Worm (Caenorhabditis elegans) whole organism, late embryonic: ENCODE data around the gene C39E9.8.

Source experiments
- C08G9.2 ChIP-seq: sonication (generic microtip); optimal IDR thresholded peaks from 2 replicates; lab custom pipeline; 2016; ENCODE audit warnings: mild to moderate bottlenecking, missing genetic modification characterization, moderate library complexity, missing compliant biosample characterization
- F13H6.1 ChIP-seq: sonication (generic microtip); optimal IDR thresholded peaks from 2 replicates; lab custom pipeline; 2016; ENCODE audit warnings: missing genetic modification characterization, missing compliant biosample characterization
- Y22D7AL.16 ChIP-seq: sonication (generic microtip); optimal IDR thresholded peaks from 2 replicates; lab custom pipeline; 2016; ENCODE audit warnings: missing genetic modification characterization, missing compliant biosample characterization
- ahr-1 ChIP-seq: sonication (generic microtip); optimal IDR thresholded peaks from 2 replicates; lab custom pipeline; 2016; ENCODE audit warnings: missing genetic modification characterization, missing compliant biosample characterization
- ceh-18 ChIP-seq: sonication (generic microtip); optimal IDR thresholded peaks from 2 replicates; lab custom pipeline; 2016; ENCODE audit warnings: missing genetic modification characterization, missing compliant biosample characterization
- ceh-24 ChIP-seq: sonication (generic microtip); optimal IDR thresholded peaks from 2 replicates; lab custom pipeline; 2016; ENCODE audit warnings: mild to moderate bottlenecking, missing genetic modification characterization, missing compliant biosample characterization
- ceh-31 ChIP-seq: sonication (generic microtip); optimal IDR thresholded peaks from 2 replicates; lab custom pipeline; 2016; ENCODE audit warnings: missing genetic modification characterization, missing compliant biosample characterization
- dmd-4 ChIP-seq: sonication (generic microtip); optimal IDR thresholded peaks from 2 replicates; lab custom pipeline; 2016; ENCODE audit warnings: borderline replicate concordance, missing genetic modification characterization, missing compliant biosample characterization
- dve-1 ChIP-seq: sonication (generic microtip); optimal IDR thresholded peaks from 2 replicates; lab custom pipeline; 2017; ENCODE audit warnings: antibody characterized with exemption, mild to moderate bottlenecking, missing genetic modification characterization, missing compliant biosample characterization
- elt-4 ChIP-seq: sonication (generic microtip); optimal IDR thresholded peaks from 2 replicates; lab custom pipeline; 2016; ENCODE audit warnings: missing genetic modification characterization, missing compliant biosample characterization
- eyg-1 ChIP-seq: sonication (generic microtip); optimal IDR thresholded peaks from 2 replicates; lab custom pipeline; 2016; ENCODE audit warnings: missing genotype, missing genetic modification characterization, missing compliant biosample characterization
- fkh-10 ChIP-seq: fragments of 150-350 bp; optimal IDR thresholded peaks from 2 replicates; lab custom pipeline; 2014; ENCODE audit warnings: missing biosample characterization, missing genetic modification reagents, missing genetic modification characterization
- fkh-6 ChIP-seq: sonication (generic microtip); optimal IDR thresholded peaks from 2 replicates; lab custom pipeline; 2016; ENCODE audit warnings: missing genetic modification characterization, missing compliant biosample characterization
- gmeb-2 ChIP-seq: sonication (generic microtip); optimal IDR thresholded peaks from 2 replicates; lab custom pipeline; 2016; ENCODE audit warnings: missing genetic modification characterization, inconsistent platforms, missing compliant biosample characterization
- hlh-13 ChIP-seq: fragments of 200-800 bp; sonication (Bioruptor generic); optimal IDR thresholded peaks from 2 replicates; lab custom pipeline; 2018; ENCODE audit warnings: mild to moderate bottlenecking, missing genetic modification characterization, missing compliant biosample characterization
- hlh-15 ChIP-seq: sonication (generic microtip); optimal IDR thresholded peaks from 2 replicates; lab custom pipeline; 2016; ENCODE audit warnings: missing genetic modification characterization, missing compliant biosample characterization
- hlh-30 ChIP-seq: sonication (generic microtip); optimal IDR thresholded peaks from 2 replicates; lab custom pipeline; 2017; ENCODE audit warnings: antibody characterized with exemption, missing genetic modification characterization, missing compliant biosample characterization; ENCODE audit not compliant: insufficient read depth
- lin-11 ChIP-seq: fragments of 200-800 bp; sonication (Bioruptor generic); optimal IDR thresholded peaks from 2 replicates; lab custom pipeline; 2018; ENCODE audit warnings: mild to moderate bottlenecking, missing genetic modification characterization, missing compliant biosample characterization
- mec-3 ChIP-seq: sonication (generic microtip); optimal IDR thresholded peaks from 2 replicates; lab custom pipeline; 2016; ENCODE audit warnings: borderline replicate concordance, missing genetic modification characterization, missing compliant biosample characterization
- nfya-1 ChIP-seq: sonication (generic microtip); optimal IDR thresholded peaks from 2 replicates; lab custom pipeline; 2017; ENCODE audit warnings: missing genetic modification characterization, mild to moderate bottlenecking, missing compliant biosample characterization, antibody characterized with exemption, moderate library complexity
- nhr-232 ChIP-seq: sonication (generic microtip); optimal IDR thresholded peaks from 2 replicates; lab custom pipeline; 2016; ENCODE audit warnings: missing genetic modification characterization, missing compliant biosample characterization
- npax-4 ChIP-seq: sonication (generic microtip); optimal IDR thresholded peaks from 2 replicates; lab custom pipeline; 2016; ENCODE audit warnings: missing genetic modification characterization, missing compliant biosample characterization
- odd-2 ChIP-seq: sonication (generic microtip); optimal IDR thresholded peaks from 2 replicates; lab custom pipeline; 2017; ENCODE audit warnings: antibody characterized with exemption, mild to moderate bottlenecking, missing genetic modification characterization, missing compliant biosample characterization
- pat-9 ChIP-seq: fragments of 200-800 bp; sonication (Bioruptor generic); optimal IDR thresholded peaks from 2 replicates; lab custom pipeline; 2018; ENCODE audit warnings: mild to moderate bottlenecking, missing genetic modification characterization, moderate library complexity, missing compliant biosample characterization
- pha-2 ChIP-seq: sonication (generic microtip); optimal IDR thresholded peaks from 2 replicates; lab custom pipeline; 2017; ENCODE audit warnings: mild to moderate bottlenecking, missing genetic modification characterization, missing compliant biosample characterization
- pha-4 ChIP-seq: fragments of 150-350 bp; optimal IDR thresholded peaks from 2 replicates; lab custom pipeline; 2018; ENCODE audit warnings: missing biosample characterization, missing genetic modification reagents, missing genetic modification characterization
- pros-1 ChIP-seq: fragments of 150-350 bp; optimal IDR thresholded peaks from 2 replicates; lab custom pipeline; 2014; ENCODE audit warnings: missing biosample characterization, missing genetic modification reagents, missing genetic modification characterization
- sdc-2 ChIP-seq: sonication (generic microtip); optimal IDR thresholded peaks from 2 replicates; lab custom pipeline; 2016; ENCODE audit warnings: missing genotype, missing genetic modification characterization, missing compliant biosample characterization
- sox-4 ChIP-seq: sonication (generic microtip); optimal IDR thresholded peaks from 2 replicates; lab custom pipeline; 2017; ENCODE audit warnings: mild to moderate bottlenecking, missing genetic modification characterization, inconsistent platforms, missing compliant biosample characterization
- syd-9 ChIP-seq: sonication (generic microtip); optimal IDR thresholded peaks from 2 replicates; lab custom pipeline; 2016; ENCODE audit warnings: mild to moderate bottlenecking, missing genetic modification characterization, moderate library complexity, missing compliant biosample characterization
- tbx-2 ChIP-seq: sonication (generic microtip); optimal IDR thresholded peaks from 2 replicates; lab custom pipeline; 2016; ENCODE audit warnings: missing genetic modification characterization, missing compliant biosample characterization
- tbx-7 ChIP-seq: sonication (generic microtip); optimal IDR thresholded peaks from 2 replicates; lab custom pipeline; 2016; ENCODE audit warnings: missing genotype, missing genetic modification characterization, missing compliant biosample characterization
- ttx-3 ChIP-seq: sonication (generic microtip); optimal IDR thresholded peaks from 2 replicates; lab custom pipeline; 2016; ENCODE audit warnings: missing genetic modification reagents, missing genetic modification characterization, missing compliant biosample characterization
- unc-3 ChIP-seq, 2 experiments: fragments of 200-800 bp in 1 of 2; sonication (Bioruptor generic) in 1 of 2; sonication (generic microtip) in 1 of 2; conservative IDR thresholded peaks in 1 of 2; optimal IDR thresholded peaks in 1 of 2; 2 replicates each; pipeline versions ENCODE4 v1.3.6 to Lab custom; 2016 to 2022; ENCODE audit warnings: missing compliant biosample characterization in 2 of 2, missing genetic modification characterization in 2 of 2, missing genetic modification reagents in 1 of 2
- unc-55 ChIP-seq: sonication (generic microtip); optimal IDR thresholded peaks from 2 replicates; lab custom pipeline; 2017; ENCODE audit warnings: missing biosample characterization, missing genetic modification reagents, missing genetic modification characterization
- unc-86 ChIP-seq: sonication (generic microtip); optimal IDR thresholded peaks from 2 replicates; lab custom pipeline; 2016; ENCODE audit warnings: missing genetic modification characterization, missing compliant biosample characterization

C39E9.8 gene

DNA sequence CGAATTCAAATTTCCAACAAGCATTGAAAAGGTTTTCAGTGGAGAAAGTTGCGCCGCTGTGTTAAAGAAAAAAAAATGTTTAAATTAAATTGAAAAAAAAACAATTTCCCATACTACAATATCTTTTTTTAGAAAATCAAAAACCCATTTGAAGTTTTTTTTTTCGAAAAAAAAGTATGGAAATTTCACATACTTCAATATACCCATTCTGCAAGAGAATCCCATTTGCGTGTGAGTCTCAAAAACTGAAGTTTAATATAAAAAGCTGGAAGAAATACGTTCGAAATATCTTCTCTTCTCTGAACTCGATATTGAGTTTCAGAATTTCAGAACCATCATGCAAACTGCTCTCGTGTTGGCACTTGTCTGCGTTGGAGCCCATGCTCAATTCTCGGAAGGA, 9.1 kb upstream of the C39E9.8 start, which contains the start of gene scl-7:
Gene scl-7, plus strand, starts transcription at position 301 of the 400 bp plus-strand sequence.
- no peak for TF ChIP-seq sox-4

DNA sequence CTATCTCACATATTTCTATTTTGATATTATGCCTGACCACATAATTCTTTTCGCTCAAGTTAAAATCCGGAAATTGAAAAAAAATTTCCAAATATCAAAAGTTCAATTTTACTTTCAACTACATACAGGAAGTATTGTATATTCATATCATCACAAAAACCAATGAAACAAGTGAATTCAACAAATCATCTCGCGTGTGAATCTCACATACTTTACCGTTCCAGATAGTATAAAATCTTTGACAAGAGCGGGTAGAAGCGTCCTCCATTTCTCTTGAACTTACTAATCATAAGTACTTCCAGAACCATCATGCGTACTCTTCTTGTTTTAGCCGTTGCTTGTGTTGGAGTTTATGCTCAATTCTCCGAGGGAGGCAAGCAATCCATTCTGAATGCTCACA, 7.8 kb upstream of the C39E9.8 start, which contains the start of gene scl-8:
Gene scl-8, plus strand, starts transcription at position 301 of the 400 bp plus-strand sequence.
- TF ChIP-seq hlh-30 (no peak), nfya-1 (tag; lab: Kevin White, UChicago) (no peak), npax-4 (tag; lab: Kevin White, UChicago) (no peak), sdc-2 (no peak), ahr-1 (tag; lab: Kevin White, UChicago) (no peak), elt-4 (tag; lab: Kevin White, UChicago) (no peak), gmeb-2 (tag; lab: Kevin White, UChicago) (no peak), odd-2 (tag; lab: Kevin White, UChicago) (no peak), ceh-18 (tag; lab: Kevin White, UChicago) (no peak), hlh-15 (tag; lab: Kevin White, UChicago) (no peak), dmd-4 (tag; lab: Kevin White, UChicago) (no peak), unc-55 (GFP tag; lab: Kevin White, UChicago) (no peak), dve-1 (tag; lab: Kevin White, UChicago) (no peak), hlh-13 (no peak), ceh-24 (tag; lab: Kevin White, UChicago) (no peak), nhr-232 (tag; lab: Kevin White, UChicago) (no peak), Y22D7AL.16 (no peak), fkh-10 (GFP tag; lab: Kevin White, UChicago) (no peak)
- TF ChIP-seq, all 69 proteins: peak for 0

DNA sequence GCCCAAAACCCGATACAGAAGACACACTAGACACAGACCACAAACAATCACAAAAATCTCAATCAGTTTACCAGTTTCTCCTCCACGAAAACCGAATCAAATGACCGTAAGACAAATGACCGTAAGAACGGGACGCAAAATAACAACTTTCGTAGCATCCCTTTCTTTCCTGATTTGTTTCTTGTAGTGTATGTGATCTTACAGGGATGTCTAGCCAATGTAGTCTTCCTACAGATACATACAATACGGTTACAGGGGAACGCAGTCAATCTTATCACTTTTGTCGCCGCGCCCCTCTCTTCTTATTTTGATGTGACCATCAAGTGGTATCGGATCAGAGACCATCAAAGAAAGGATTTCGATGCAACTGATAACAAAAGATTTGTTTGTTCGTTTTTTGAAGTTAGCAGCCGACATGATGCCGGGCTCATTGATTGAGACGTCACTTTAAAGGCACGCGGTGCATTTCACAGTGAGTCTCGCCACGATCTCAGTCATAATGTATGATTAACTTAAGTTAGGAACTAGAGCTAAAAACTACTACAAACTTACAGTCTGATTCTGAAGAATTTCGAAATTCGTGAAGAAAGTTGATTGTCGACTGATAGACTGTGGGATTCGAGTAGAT, 3.5 kb upstream of the C39E9.8 start:
- TF ChIP-seq eyg-1 (tag; lab: Kevin White, UChicago) (no peak), F13H6.1 (tag; lab: Kevin White, UChicago) (no peak), lin-11 (tag; lab: Kevin White, UChicago) (no peak), pha-2 (tag; lab: Kevin White, UChicago) (no peak), fkh-6 (tag; lab: Kevin White, UChicago) (no peak), unc-3 (GFP tag; conservative IDR thresholded peaks at IDR 0.05; lab: Robert Waterston, UW) (no peak), unc-3 (tag; optimal IDR thresholded peaks at IDR 0.05; lab: Kevin White, UChicago) (no peak), odd-2 (tag; lab: Kevin White, UChicago) (no peak), ttx-3 (tag; lab: Kevin White, UChicago) (no peak), tbx-2 (tag; lab: Kevin White, UChicago) (no peak), tbx-7 (no peak), mec-3 (tag; lab: Kevin White, UChicago) (no peak), pat-9 (tag; lab: Kevin White, UChicago) (no peak), sdc-2 (no peak), dve-1 (tag; lab: Kevin White, UChicago) (no peak), pha-4 (tag; lab: Kevin White, UChicago) (no peak), pros-1 (tag; lab: Kevin White, UChicago) (no peak), ceh-31 (tag; lab: Kevin White, UChicago) (no peak), unc-86 (tag; lab: Kevin White, UChicago) (no peak), syd-9 (no peak)

DNA sequence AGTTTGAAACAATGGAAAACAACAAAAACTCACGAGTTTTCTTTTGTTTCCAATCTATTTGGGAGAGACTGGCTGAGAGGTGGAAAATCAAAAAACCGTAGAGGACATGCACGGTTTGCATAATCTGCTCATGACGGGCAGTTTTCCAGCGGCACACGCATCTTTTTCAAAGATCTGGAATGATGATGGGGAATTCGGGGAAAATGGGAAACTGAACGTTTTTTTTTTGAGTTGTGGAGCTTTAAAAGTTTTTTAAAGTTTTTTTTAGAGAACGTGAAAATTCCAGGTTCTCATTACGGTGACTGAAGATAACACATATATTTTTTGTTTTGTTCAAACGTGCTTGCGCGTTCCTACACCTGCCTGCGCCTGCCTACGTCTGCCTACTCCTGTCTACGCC, 2.6 kb upstream of the C39E9.8 start, which contains the start of gene C39E9.7:
Gene C39E9.7, minus strand, starts transcription at position 101 of the 400 bp plus-strand sequence.
- TF ChIP-seq ceh-24 (tag; lab: Kevin White, UChicago) (no peak), hlh-13 (no peak), tbx-2 (tag; lab: Kevin White, UChicago) (no peak), C08G9.2 (tag; lab: Kevin White, UChicago) (no peak), odd-2 (tag; lab: Kevin White, UChicago) (no peak)
